Worm (Caenorhabditis elegans): Measurements from ENCODE around the gene F58H1.6.

Gene F58H1.6

DNA sequence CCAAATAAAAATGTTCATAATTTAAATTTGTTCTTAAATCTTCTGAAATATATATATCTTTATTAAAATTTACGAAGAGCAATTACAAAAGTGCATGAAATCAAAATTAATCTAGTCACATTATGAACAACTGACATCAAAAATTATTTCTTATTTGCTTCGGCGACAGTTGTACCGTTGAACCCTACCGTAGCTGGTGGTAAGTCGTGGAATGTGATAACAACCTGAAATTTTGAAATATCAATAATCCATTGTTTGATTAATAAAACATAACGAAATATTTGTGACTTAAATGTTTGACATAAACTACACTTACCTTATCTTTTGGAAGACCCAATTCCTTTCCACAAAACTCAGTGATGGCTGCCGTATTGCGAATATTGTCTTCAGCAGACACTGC, 34.3 kb downstream of the F58H1.6 start:
- TF ChIP-seq hmbx-1 (tag; optimal IDR thresholded peaks at IDR 0.05) (no peak), ceh-36 (tag; optimal IDR thresholded peaks at IDR 0.05) (no peak), ama-1 (optimal IDR thresholded peaks at IDR 0.05) (no peak), F13C5.2 (tag; optimal IDR thresholded peaks at IDR 0.05) (no peak), scrt-1 (GFP tag; IDR thresholded peaks at IDR 0.05) (no peak), aly-1 (tag; optimal IDR thresholded peaks at IDR 0.05) (no peak), hmg-4 (GFP tag; optimal IDR thresholded peaks at IDR 0.05) (no peak), pes-1 (GFP tag; IDR thresholded peaks at IDR 0.05) (no peak), tra-4 (tag; optimal IDR thresholded peaks at IDR 0.05) (no peak), tbx-11 (GFP tag; IDR thresholded peaks at IDR 0.05) (no peak), B0310.2 (tag; optimal IDR thresholded peaks at IDR 0.05) (no peak), ets-7 (tag; optimal IDR thresholded peaks at IDR 0.05) (no peak), ceh-13 (GFP tag; optimal IDR thresholded peaks at IDR 0.05) (no peak), tbx-37 (GFP tag; conservative IDR thresholded peaks at IDR 0.05) (no peak), sea-1 (GFP tag; conservative IDR thresholded peaks at IDR 0.05) (no peak), flt-1 (GFP tag; IDR thresholded peaks at IDR 0.05) (no peak), hnd-1 (tag; optimal IDR thresholded peaks at IDR 0.05) (no peak)

DNA sequence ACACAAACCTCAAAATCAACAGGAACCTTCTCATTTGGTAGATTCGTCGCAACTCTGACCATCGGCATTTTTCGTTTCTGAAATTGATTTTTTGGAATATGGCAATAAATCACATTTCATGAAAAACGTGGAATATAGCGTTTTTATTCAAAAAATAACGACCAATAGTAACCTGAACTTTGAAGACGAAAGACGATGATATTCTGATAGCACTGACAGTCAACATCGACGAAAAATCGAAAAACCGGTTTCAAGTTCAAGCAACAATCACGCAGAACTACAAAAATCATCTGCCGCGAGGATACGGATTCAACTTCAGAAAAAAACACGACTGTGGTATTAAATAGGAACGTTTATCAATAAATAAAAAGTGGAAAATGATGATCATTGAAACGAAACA, 35.8 kb downstream of the F58H1.6 start, which contains the start of gene mif-2:
Gene mif-2, minus strand, starts transcription at position 281 of the 400 bp plus-strand sequence.
- no peak for TF ChIP-seq scrt-1 (GFP tag; IDR thresholded peaks at IDR 0.05)
- no peak for TF ChIP-seq pes-1 (GFP tag; IDR thresholded peaks at IDR 0.05)
- TF ChIP-seq ama-1 (optimal IDR thresholded peaks at IDR 0.05): peak; percentile 28
- TF ChIP-seq tbx-37 (GFP tag; conservative IDR thresholded peaks at IDR 0.05): no peak
- no peak for TF ChIP-seq flt-1 (GFP tag; IDR thresholded peaks at IDR 0.05)

DNA sequence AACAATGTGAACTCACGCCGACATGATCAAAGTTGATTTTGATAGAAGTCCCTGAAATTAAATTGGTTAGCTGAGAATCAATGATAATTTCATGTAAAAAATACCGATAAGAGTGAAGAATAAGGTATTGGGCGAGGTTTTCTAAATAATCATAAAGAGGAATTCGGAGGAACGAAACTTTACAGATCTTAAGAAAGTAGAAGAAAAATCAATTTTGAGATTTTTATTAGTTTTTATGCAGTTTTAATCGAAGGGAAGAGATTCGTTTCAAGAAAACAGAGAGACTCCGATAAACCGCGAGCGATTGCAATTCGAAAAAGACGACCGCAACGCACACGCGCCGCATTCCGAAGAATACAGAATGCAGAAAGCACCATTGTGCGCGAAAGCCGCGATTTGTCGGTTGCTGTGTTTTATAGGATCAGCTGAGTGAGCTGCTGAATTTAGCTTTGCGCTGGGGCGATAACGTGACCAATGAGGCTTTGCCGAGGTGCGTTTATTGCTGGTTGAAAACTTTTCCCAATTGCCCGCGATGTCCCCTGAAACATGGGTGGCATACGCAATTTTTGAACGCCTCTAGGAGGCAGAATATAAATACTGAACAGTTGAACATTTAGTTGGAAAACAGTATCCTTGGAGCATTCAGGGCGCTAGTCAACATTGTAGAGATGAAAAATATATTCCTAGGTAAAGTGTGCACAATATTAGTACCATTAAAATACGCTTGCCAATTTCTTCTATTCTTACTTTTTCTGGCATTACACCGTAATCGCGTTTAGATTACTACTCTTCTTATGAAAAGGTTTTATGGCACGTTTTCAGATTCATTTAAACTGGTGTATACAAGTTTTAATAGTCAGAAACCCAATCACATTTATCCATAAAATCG, 37.5 kb downstream of the F58H1.6 start, which contains the start of gene snr-4:
Gene snr-4, minus strand, starts transcription at position 51 of the 889 bp plus-strand sequence.
- TF ChIP-seq aly-1 (tag; optimal IDR thresholded peaks at IDR 0.05) (no peak), B0310.2 (tag; optimal IDR thresholded peaks at IDR 0.05) (peak; percentile 57), tra-4 (tag; optimal IDR thresholded peaks at IDR 0.05) (peak; percentile 8), tbx-37 (GFP tag; conservative IDR thresholded peaks at IDR 0.05) (no peak; the same call in 1 of the 2 replicates), tbx-11 (GFP tag; IDR thresholded peaks at IDR 0.05) (no peak), ceh-36 (tag; optimal IDR thresholded peaks at IDR 0.05) (peak; percentile 31), pes-1 (GFP tag; IDR thresholded peaks at IDR 0.05) (peak; percentile 53; the same call in 1 of the 2 replicates), ceh-13 (GFP tag; optimal IDR thresholded peaks at IDR 0.05) (peak; percentile 6), sea-1 (GFP tag; conservative IDR thresholded peaks at IDR 0.05) (0 out of 2 replicates have a peak, but pooled peaks have one; percentile 66), flt-1 (GFP tag; IDR thresholded peaks at IDR 0.05) (peak; percentile 63), hmg-4 (GFP tag; optimal IDR thresholded peaks at IDR 0.05) (peak; percentile 57), ets-7 (tag; optimal IDR thresholded peaks at IDR 0.05) (no peak), F13C5.2 (tag; optimal IDR thresholded peaks at IDR 0.05) (peak; percentile 73), scrt-1 (GFP tag; IDR thresholded peaks at IDR 0.05) (no peak), hnd-1 (tag; optimal IDR thresholded peaks at IDR 0.05) (no peak), hmbx-1 (tag; optimal IDR thresholded peaks at IDR 0.05) (no peak), ama-1 (optimal IDR thresholded peaks at IDR 0.05) (peak; percentile 94)

DNA sequence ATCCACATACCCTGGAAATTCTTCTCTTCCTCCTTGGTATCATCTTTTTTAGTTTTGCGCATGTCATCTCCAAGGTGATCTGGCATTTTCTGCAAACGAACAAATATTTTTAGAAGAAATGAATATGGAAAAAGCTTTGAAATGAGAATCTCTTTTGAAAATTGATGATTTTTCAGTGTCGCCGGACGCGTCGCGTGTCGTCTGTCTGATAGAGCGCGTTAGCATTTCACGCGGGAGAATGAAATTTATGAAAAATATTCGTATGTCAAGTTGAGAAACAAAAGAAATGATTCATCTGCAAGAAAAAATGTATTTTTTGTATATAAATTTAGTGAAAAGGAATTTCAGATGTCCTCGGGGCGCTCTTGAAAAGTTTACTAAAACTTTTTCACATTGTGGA, 39.9 kb downstream of the F58H1.6 start, which contains the start of gene rpt-1:
Gene rpt-1, minus strand, starts transcription at position 89 of the 400 bp plus-strand sequence.
- TF ChIP-seq F13C5.2 (tag; optimal IDR thresholded peaks at IDR 0.05): peak; percentile 13
- TF ChIP-seq B0310.2 (tag; optimal IDR thresholded peaks at IDR 0.05): no peak

DNA sequence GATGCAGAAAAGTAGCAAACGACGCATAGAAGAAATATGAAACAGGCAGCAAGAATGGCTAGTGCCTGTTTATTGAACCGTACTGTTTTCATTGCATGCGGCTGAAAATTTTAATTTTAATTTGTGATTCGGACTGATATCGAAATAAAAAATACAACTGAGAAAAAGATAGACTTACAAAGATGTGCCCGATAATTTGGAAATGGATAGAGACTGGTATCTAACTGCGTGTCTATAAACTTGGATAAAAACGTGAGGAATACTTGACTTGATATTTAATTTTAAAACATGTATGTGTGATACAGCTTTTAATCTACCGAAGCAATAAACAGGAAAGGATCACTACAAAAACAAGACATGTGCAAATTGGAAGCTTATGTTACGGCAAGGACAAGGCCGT, 43.0 kb downstream of the F58H1.6 start, which contains the start of gene mans-2:
Gene mans-2, minus strand, starts transcription at position 101 of the 400 bp plus-strand sequence.
- TF ChIP-seq hmbx-1 (tag; optimal IDR thresholded peaks at IDR 0.05) (no peak), pes-1 (GFP tag; IDR thresholded peaks at IDR 0.05) (no peak), tbx-11 (GFP tag; IDR thresholded peaks at IDR 0.05) (no peak), ceh-36 (tag; optimal IDR thresholded peaks at IDR 0.05) (no peak), F13C5.2 (tag; optimal IDR thresholded peaks at IDR 0.05) (no peak), hnd-1 (tag; optimal IDR thresholded peaks at IDR 0.05) (no peak)

DNA sequence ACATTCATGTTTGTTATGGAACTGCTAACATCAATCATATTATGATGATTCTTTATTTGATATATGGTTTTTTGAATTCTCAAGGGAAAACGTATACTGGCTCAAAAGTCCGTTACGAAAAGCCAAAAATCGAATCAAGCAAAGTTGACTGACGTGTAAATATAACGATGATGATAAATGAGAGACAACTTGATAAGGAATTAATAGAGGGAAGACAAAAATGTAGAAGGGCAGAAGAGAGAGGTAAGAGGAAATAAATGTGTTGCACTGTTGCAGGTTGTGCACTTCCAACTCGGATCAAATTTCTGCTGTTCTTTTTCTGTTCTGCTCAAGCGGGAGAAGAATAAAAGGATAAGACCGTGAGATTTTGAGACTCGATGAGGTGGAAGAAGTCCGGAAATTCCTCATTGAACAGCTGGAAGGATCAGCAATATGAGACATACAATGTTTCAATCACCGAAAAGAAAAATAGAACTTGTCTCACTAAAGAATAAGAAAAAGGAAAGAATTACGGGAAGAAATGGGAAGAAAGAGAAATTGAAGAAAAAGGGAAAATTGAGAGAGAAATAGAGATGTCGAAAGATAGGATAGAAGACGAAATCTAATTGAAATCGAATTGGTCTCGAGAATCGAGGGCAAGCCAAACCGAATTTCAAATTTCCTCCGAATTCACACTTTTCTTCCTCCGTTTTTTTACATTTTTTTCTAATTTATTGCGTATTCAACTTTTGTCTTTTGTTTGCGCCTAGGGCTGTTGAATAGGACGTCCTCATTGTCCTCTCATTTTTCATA, 43.8 kb downstream of the F58H1.6 start:
- TF ChIP-seq scrt-1 (GFP tag; IDR thresholded peaks at IDR 0.05): no peak
- TF ChIP-seq tra-4 (tag; optimal IDR thresholded peaks at IDR 0.05): no peak
- no peak for TF ChIP-seq F13C5.2 (tag; optimal IDR thresholded peaks at IDR 0.05)
- TF ChIP-seq pes-1 (GFP tag; IDR thresholded peaks at IDR 0.05): no peak
- TF ChIP-seq ceh-13 (GFP tag; optimal IDR thresholded peaks at IDR 0.05): no peak
- no peak for TF ChIP-seq tbx-37 (GFP tag; conservative IDR thresholded peaks at IDR 0.05)
- no peak for TF ChIP-seq ama-1 (optimal IDR thresholded peaks at IDR 0.05)
- TF ChIP-seq ceh-36 (tag; optimal IDR thresholded peaks at IDR 0.05): no peak
- no peak for TF ChIP-seq flt-1 (GFP tag; IDR thresholded peaks at IDR 0.05)
- TF ChIP-seq hmbx-1 (tag; optimal IDR thresholded peaks at IDR 0.05): no peak

DNA sequence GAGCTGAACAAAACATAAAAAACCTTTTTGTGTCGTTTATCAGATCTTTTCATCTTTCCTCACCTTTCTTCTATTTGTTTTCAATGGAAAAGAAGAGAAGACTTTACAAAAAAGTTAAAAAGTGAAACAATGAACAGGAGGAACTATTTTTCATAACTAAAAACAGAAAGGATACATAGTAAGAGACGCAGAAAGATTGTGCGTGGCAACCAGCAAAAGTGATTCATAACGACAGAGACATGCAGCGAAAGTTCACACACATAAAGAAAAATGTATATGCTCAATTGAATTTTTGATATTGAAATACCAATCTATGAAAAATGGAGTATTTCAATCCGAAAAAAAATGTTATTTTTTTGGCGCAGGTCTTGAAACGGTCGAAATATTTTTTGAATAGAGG, 47.4 kb downstream of the F58H1.6 start:
- no peak for TF ChIP-seq sea-1 (GFP tag; conservative IDR thresholded peaks at IDR 0.05)
- no peak for TF ChIP-seq ets-7 (tag; optimal IDR thresholded peaks at IDR 0.05)
- no peak for TF ChIP-seq scrt-1 (GFP tag; IDR thresholded peaks at IDR 0.05)
- no peak for TF ChIP-seq F13C5.2 (tag; optimal IDR thresholded peaks at IDR 0.05)
- TF ChIP-seq hnd-1 (tag; optimal IDR thresholded peaks at IDR 0.05): no peak
- TF ChIP-seq ceh-36 (tag; optimal IDR thresholded peaks at IDR 0.05): no peak
- no peak for TF ChIP-seq pes-1 (GFP tag; IDR thresholded peaks at IDR 0.05)
- TF ChIP-seq tra-4 (tag; optimal IDR thresholded peaks at IDR 0.05): no peak
- no peak for TF ChIP-seq tbx-11 (GFP tag; IDR thresholded peaks at IDR 0.05)
- TF ChIP-seq B0310.2 (tag; optimal IDR thresholded peaks at IDR 0.05): no peak
- TF ChIP-seq aly-1 (tag; optimal IDR thresholded peaks at IDR 0.05): no peak
- TF ChIP-seq tbx-37 (GFP tag; conservative IDR thresholded peaks at IDR 0.05): no peak
- TF ChIP-seq ama-1 (optimal IDR thresholded peaks at IDR 0.05): no peak
- TF ChIP-seq hmbx-1 (tag; optimal IDR thresholded peaks at IDR 0.05): no peak
- no peak for TF ChIP-seq ceh-13 (GFP tag; optimal IDR thresholded peaks at IDR 0.05)
- no peak for TF ChIP-seq flt-1 (GFP tag; IDR thresholded peaks at IDR 0.05)
- no peak for TF ChIP-seq hmg-4 (GFP tag; optimal IDR thresholded peaks at IDR 0.05)
